Worm (Caenorhabditis elegans) whole organism, midembryonic: ENCODE data around the gene Y51H4A.938.

ENCODE experiments used
- T22C8.4 ChIP-seq: fragments of 200-800 bp; sonication (Bioruptor generic); IDR thresholded peaks from 2 replicates; pipeline ENCODE4 v1.3.6; 2022; ENCODE audit warnings: missing genetic modification characterization, missing compliant biosample characterization
- cog-1 ChIP-seq: sonication (generic microtip); optimal IDR thresholded peaks from 2 replicates; lab custom pipeline; 2016; ENCODE audit warnings: missing genetic modification characterization, missing compliant biosample characterization
- flt-1 ChIP-seq: fragments of 200-800 bp; sonication (Bioruptor generic); IDR thresholded peaks from 2 replicates; pipeline ENCODE4 v1.3.6; 2022; ENCODE audit warnings: missing genetic modification characterization, missing compliant biosample characterization
- klf-2 ChIP-seq: fragments of 200-800 bp; sonication (Bioruptor generic); conservative IDR thresholded peaks from 2 replicates; pipeline ENCODE4 v1.3.6; 2022; ENCODE audit warnings: missing genetic modification reagents, missing genetic modification characterization, missing compliant biosample characterization
- med-1 ChIP-seq: sonication (generic microtip); optimal IDR thresholded peaks from 2 replicates; lab custom pipeline; 2017; ENCODE audit warnings: missing genetic modification characterization, mild to moderate bottlenecking, missing compliant biosample characterization, antibody characterized with exemption, missing genetic modification reagents; ENCODE audit not compliant: insufficient read depth
- ref-1 ChIP-seq: fragments of 200-800 bp; sonication (Bioruptor generic); conservative IDR thresholded peaks from 2 replicates; pipeline ENCODE4 v1.3.6; 2022; ENCODE audit warnings: missing genetic modification reagents, missing genetic modification characterization, missing compliant biosample characterization
- tab-1 ChIP-seq: fragments of 200-800 bp; sonication (Bioruptor generic); IDR thresholded peaks from 2 replicates; pipeline ENCODE4 v1.3.6; 2022; ENCODE audit warnings: missing genetic modification characterization, missing compliant biosample characterization
- ztf-23 ChIP-seq: fragments of 200-800 bp; sonication (Bioruptor generic); IDR thresholded peaks from 2 replicates; pipeline ENCODE4 v1.3.6; 2022; ENCODE audit warnings: missing genetic modification reagents, missing genetic modification characterization, missing compliant biosample characterization
- ztf-29 ChIP-seq: fragments of 200-800 bp; sonication (Bioruptor generic); IDR thresholded peaks from 2 replicates; pipeline ENCODE4 v1.3.6; 2022; ENCODE audit warnings: missing genetic modification reagents, missing genetic modification characterization, missing compliant biosample characterization

DNA sequence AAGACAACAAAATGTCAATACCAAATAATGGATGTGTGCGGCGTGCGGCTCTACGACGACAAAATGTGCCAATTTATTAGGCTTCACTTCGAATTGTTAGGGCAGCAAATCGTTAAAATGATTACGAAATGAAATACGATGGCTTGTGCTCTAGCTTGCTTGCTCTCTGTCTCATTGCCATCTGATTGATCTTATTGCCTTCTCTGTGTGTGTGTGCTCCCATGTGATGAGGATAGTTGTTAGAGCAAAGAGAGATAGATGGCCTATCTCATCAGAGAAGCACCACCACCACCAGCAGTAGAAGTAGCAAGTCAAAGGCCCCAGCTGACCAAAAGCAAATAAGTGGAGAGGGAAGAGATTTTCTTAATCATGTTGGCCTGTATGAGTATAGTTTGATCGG is 15.5 kb downstream of the Y51H4A.938 start:
- TF ChIP-seq med-1 (GFP tag; lab: Kevin White, UChicago) (no peak), ztf-23 (GFP tag; lab: Robert Waterston, UW) (no peak), tab-1 (GFP tag; lab: Robert Waterston, UW) (no peak), cog-1 (tag; lab: Kevin White, UChicago) (no peak), ztf-29 (no peak), ref-1 (GFP tag; lab: Robert Waterston, UW) (no peak), T22C8.4 (GFP tag; lab: Robert Waterston, UW) (no peak), flt-1 (GFP tag; lab: Robert Waterston, UW) (no peak), klf-2 (GFP tag; lab: Robert Waterston, UW) (no peak)
